Fruit fly (Drosophila melanogaster): Measurements from ENCODE around the gene PK1-R.

DNA sequence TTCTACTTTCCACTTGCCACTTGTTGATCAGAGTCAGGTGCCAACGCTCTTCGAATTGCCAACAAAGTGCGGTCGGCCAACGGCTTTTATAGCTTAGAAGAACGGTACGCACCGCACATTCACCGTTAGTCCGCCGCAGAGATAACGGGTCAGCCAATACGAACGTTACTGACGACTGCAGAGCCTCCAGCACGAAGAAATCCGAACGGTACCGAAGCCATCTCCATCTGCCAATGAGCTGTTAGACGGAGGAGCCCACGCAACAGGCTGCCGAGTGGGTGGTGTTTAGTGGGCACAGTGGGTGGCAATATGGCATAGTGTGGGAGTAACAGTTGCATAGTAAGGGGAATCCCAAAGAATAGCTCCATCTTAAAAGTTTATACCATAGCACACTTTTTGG is 6.1 kb downstream of the PK1-R start, which contains the start of gene CCHa1:
- TF ChIP-seq CG11902 (GFP tag; optimal IDR thresholded peaks at IDR 0.05) (no peak), Ets21C (GFP tag; optimal IDR thresholded peaks at IDR 0.05) (no peak), CG8119 (GFP tag; IDR thresholded peaks at IDR 0.05) (no peak), pdm3 (GFP tag; optimal IDR thresholded peaks at IDR 0.05) (no peak), spab (GFP tag; optimal IDR thresholded peaks at IDR 0.05) (no peak), CG8632 (GFP tag; optimal IDR thresholded peaks at IDR 0.05) (no peak)
